Worm (Caenorhabditis elegans) whole organism, L2 larva: ENCODE results near the gene let-754.

Source experiments
- aly-2 ChIP-seq: fragments of 150-350 bp; optimal IDR thresholded peaks from 2 replicates; lab custom pipeline; 2014; ENCODE audit warnings: missing biosample characterization, missing genetic modification characterization
- ceh-16 ChIP-seq: fragments of 150-350 bp; optimal IDR thresholded peaks from 2 replicates; lab custom pipeline; 2014; ENCODE audit warnings: missing biosample characterization, missing genetic modification characterization
- elt-1 ChIP-seq: fragments of 150-350 bp; optimal IDR thresholded peaks from 2 replicates; lab custom pipeline; 2014; ENCODE audit warnings: missing biosample characterization, missing genetic modification characterization
- gmeb-1 ChIP-seq: fragments of 150-350 bp; optimal IDR thresholded peaks from 2 replicates; lab custom pipeline; 2014; ENCODE audit warnings: missing biosample characterization, missing genetic modification characterization
- lin-39 ChIP-seq: fragments of 150-350 bp; optimal IDR thresholded peaks from 2 replicates; lab custom pipeline; 2014; ENCODE audit warnings: missing biosample characterization, missing genetic modification reagents, missing genetic modification characterization
- nhr-11 ChIP-seq: fragments of 150-350 bp; optimal IDR thresholded peaks from 2 replicates; lab custom pipeline; 2014; ENCODE audit warnings: missing biosample characterization, missing genetic modification characterization
- nhr-23 ChIP-seq: fragments of 150-350 bp; optimal IDR thresholded peaks from 2 replicates; lab custom pipeline; 2014; ENCODE audit warnings: missing biosample characterization, missing genetic modification reagents, missing genetic modification characterization
- nhr-237 ChIP-seq: fragments of 150-350 bp; optimal IDR thresholded peaks from 2 replicates; lab custom pipeline; 2014; ENCODE audit warnings: missing biosample characterization, missing genetic modification characterization
- nhr-6 ChIP-seq: fragments of 150-350 bp; optimal IDR thresholded peaks from 2 replicates; lab custom pipeline; 2014; ENCODE audit warnings: missing biosample characterization, missing genetic modification characterization
- peb-1 ChIP-seq: fragments of 150-350 bp; optimal IDR thresholded peaks from 2 replicates; lab custom pipeline; 2014; ENCODE audit warnings: missing biosample characterization, missing genetic modification characterization
- skn-1 ChIP-seq: sonication (generic microtip); optimal IDR thresholded peaks from 2 replicates; lab custom pipeline; 2017; ENCODE audit warnings: missing biosample characterization, missing genetic modification characterization
- unc-39 ChIP-seq: fragments of 150-350 bp; optimal IDR thresholded peaks from 2 replicates; lab custom pipeline; 2014; ENCODE audit warnings: missing biosample characterization, missing genetic modification characterization
- ztf-4 ChIP-seq: fragments of 150-350 bp; optimal IDR thresholded peaks from 2 replicates; lab custom pipeline; 2014; ENCODE audit warnings: missing biosample characterization, missing genetic modification characterization

DNA sequence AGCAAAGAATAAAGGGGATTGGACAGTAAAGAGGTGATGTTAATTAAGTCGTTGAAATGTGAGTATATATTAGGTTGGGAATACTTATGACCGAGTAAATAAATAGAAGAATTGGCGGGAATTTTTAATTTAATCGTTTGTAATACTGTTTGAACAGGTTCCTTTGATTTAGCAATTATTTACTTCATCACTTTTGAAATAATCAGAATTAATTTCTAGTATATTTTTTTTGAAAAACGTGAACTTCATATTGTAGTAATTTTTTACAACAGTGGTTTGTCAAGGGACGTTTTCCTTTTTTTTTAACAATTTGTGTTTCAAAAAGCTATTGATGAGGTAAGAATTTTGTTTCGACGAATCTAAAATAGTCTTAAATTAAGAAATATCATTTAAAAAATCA is 30.9 kb downstream of the let-754 start, which contains the start of gene C29E4.17:
- no peak for TF ChIP-seq nhr-237 (tag; lab: Kevin White, UChicago)
- TF ChIP-seq ceh-16 (tag; lab: Kevin White, UChicago) = no peak
- no peak for TF ChIP-seq aly-2 (tag; lab: Kevin White, UChicago)
- TF ChIP-seq elt-1 (tag; lab: Kevin White, UChicago) = no peak
- TF ChIP-seq ztf-4 (tag; lab: Kevin White, UChicago) = no peak
- TF ChIP-seq lin-39 = no peak
- TF ChIP-seq nhr-11 (tag; lab: Kevin White, UChicago) = no peak
- TF ChIP-seq nhr-23 = no peak
- TF ChIP-seq nhr-6 (tag; lab: Kevin White, UChicago) = no peak
- no peak for TF ChIP-seq skn-1 (tag; lab: Kevin White, UChicago)
- TF ChIP-seq peb-1 (tag; lab: Kevin White, UChicago) = no peak
- no peak for TF ChIP-seq gmeb-1 (tag; lab: Kevin White, UChicago)
- no peak for TF ChIP-seq unc-39 (tag; lab: Kevin White, UChicago)
